Fruit fly (Drosophila melanogaster): ENCODE data around the gene Ucp4A.
"Not testable (repeated sequence)": the region's sequence is repeated elsewhere in the genome, so short reads cannot be mapped to it uniquely, and the experiment has no call there.

Gene Ucp4A

dm6 chrX:17886107-17886448 lies 41.3 kb downstream of the Ucp4A start:
- TF ChIP-seq pan (optimal IDR thresholded peaks at IDR 0.05) (no peak), Dll (optimal IDR thresholded peaks at IDR 0.05) (no peak), psq (optimal IDR thresholded peaks at IDR 0.05) (no peak), usp (GFP tag; optimal IDR thresholded peaks at IDR 0.05) (no peak), EcR (GFP tag; optimal IDR thresholded peaks at IDR 0.05) (no peak), CG8478 (optimal IDR thresholded peaks at IDR 0.05) (no peak)

dm6 chrX:17886449-17887207 lies 41.9 kb downstream of the Ucp4A start:
- no peak for TF ChIP-seq psq (optimal IDR thresholded peaks at IDR 0.05)
- no peak for TF ChIP-seq usp (GFP tag; optimal IDR thresholded peaks at IDR 0.05)
- TF ChIP-seq EcR (GFP tag; optimal IDR thresholded peaks at IDR 0.05): no peak
- TF ChIP-seq Dll (optimal IDR thresholded peaks at IDR 0.05): peak; percentile 52
- no peak for TF ChIP-seq pan (optimal IDR thresholded peaks at IDR 0.05)
- TF ChIP-seq CG8478 (optimal IDR thresholded peaks at IDR 0.05): no peak

dm6 chrX:17887208-17887627 lies 42.5 kb downstream of the Ucp4A start, which contains the start of gene mnb:
Gene mnb (minus strand): TSS chrX:17887222.
- TF ChIP-seq pan (optimal IDR thresholded peaks at IDR 0.05) (no peak), CG8478 (optimal IDR thresholded peaks at IDR 0.05) (no peak), EcR (GFP tag; optimal IDR thresholded peaks at IDR 0.05) (no peak), usp (GFP tag; optimal IDR thresholded peaks at IDR 0.05) (no peak)

dm6 chrX:17887877-17888276 lies 43.1 kb downstream of the Ucp4A start, which contains the start of gene CG6788:
Gene CG6788 (plus strand): TSS chrX:17888177.
- TF ChIP-seq EcR (GFP tag; optimal IDR thresholded peaks at IDR 0.05): no peak
- no peak for TF ChIP-seq psq (optimal IDR thresholded peaks at IDR 0.05)
- no peak for TF ChIP-seq pan (optimal IDR thresholded peaks at IDR 0.05)
- no peak for TF ChIP-seq usp (GFP tag; optimal IDR thresholded peaks at IDR 0.05)
- TF ChIP-seq Dll (optimal IDR thresholded peaks at IDR 0.05): no peak
- no peak for TF ChIP-seq CG8478 (optimal IDR thresholded peaks at IDR 0.05)

dm6 chrX:17889247-17889646 lies 44.5 kb downstream of the Ucp4A start, which contains the start of gene Gss1:
Gene Gss1 (plus strand): TSS chrX:17889547.
- not testable (repeated sequence) for TF ChIP-seq Dll, CG8478, pan (optimal IDR thresholded peaks at IDR 0.05)
